Fruit fly (Drosophila melanogaster): ENCODE results near the gene CG4367.

The CG4367 gene

DNA sequence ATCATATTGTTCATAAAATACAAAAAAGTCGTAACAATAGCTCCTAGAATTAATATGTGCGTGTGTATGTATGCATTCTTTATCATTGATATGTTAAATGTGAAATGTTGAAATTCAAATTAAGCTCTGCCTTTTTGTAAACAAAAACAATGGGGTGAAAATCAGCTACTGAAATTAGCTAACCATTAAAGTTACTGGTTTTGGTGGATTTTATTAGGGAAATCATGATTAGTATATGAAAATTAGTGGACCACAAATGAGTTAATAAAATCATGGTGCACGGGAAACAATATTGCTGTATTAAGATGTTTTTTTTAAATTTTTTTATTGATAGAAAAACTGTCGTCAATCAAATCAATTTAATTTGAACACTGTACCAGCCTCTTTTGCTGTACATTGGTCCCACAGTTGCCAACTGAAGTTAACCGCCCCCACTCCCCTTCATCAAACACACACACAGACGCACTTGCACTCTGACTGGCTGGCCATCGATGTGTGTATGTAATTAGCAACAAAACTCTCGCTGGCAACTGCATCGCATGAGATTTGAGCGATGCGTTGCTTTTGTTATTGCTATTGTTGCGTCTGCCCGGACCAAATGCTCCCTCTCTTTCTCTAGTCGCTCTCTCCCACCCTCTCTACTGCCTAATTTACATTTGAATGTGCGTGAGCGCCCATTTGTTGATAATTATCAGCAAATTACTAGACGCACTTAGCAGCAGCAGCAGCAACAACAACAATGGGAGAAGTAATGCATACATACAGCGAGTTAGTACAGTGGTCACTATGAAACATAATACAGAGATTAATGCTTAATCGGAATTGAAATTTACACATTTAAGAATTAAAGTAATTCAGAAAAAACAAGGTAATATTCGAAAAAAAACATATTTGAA is 50.3 kb downstream of the CG4367 start (continued):
- TF ChIP-seq da (GFP tag; optimal IDR thresholded peaks at IDR 0.05) (no peak), mld (GFP tag; IDR thresholded peaks at IDR 0.05; ENCODE audit: partially characterized antibody) (no peak), CG11456 (GFP tag; IDR thresholded peaks at IDR 0.05) (no peak), CG34224 (GFP tag; IDR thresholded peaks at IDR 0.05; ENCODE audit: partially characterized antibody) (no peak), nau (GFP tag; optimal IDR thresholded peaks at IDR 0.05) (no peak), NFAT (GFP tag; IDR thresholded peaks at IDR 0.05) (no peak), Nf-YC (tag; optimal IDR thresholded peaks at IDR 0.05) (no peak), hb (GFP tag; IDR thresholded peaks at IDR 0.05; ENCODE audit: partially characterized antibody) (no peak), CG2678 (tag; optimal IDR thresholded peaks at IDR 0.05) (no peak), Nf-YA (GFP tag; IDR thresholded peaks at IDR 0.05) (no peak), Neu2 (GFP tag; optimal IDR thresholded peaks at IDR 0.05; ENCODE audit: borderline replicate concordance) (no peak), CG30403 (GFP tag; optimal IDR thresholded peaks at IDR 0.05) (peak; percentile 0), Atf6 (GFP tag; IDR thresholded peaks at IDR 0.05) (no peak), NC2β (GFP tag; optimal IDR thresholded peaks at IDR 0.05) (no peak), CG6654 (GFP tag; optimal IDR thresholded peaks at IDR 0.05) (no peak), Ptx1 (GFP tag; IDR thresholded peaks at IDR 0.05) (peak; percentile 39; the same call in 1 of the 2 replicates), CG10654 (GFP tag; optimal IDR thresholded peaks at IDR 0.05) (no peak), Oli (tag; optimal IDR thresholded peaks at IDR 0.05) (peak; percentile 0), sug (tag; optimal IDR thresholded peaks at IDR 0.05) (no peak), CG3407 (GFP tag; optimal IDR thresholded peaks at IDR 0.05) (no peak), CG31441 (GFP tag; IDR thresholded peaks at IDR 0.05) (no peak; the same call in 1 of the 2 replicates), Xrp1 (GFP tag; IDR thresholded peaks at IDR 0.05) (peak; percentile 26; the same call in 1 of the 2 replicates), CG13296 (GFP tag; optimal IDR thresholded peaks at IDR 0.05) (no peak), Sox102F (GFP tag; optimal IDR thresholded peaks at IDR 0.05) (peak; percentile 34), CG9727 (GFP tag; optimal IDR thresholded peaks at IDR 0.05) (peak; percentile 6), Ssrp (tag; optimal IDR thresholded peaks at IDR 0.05) (peak; percentile 36), fd102C (GFP tag; optimal IDR thresholded peaks at IDR 0.05) (no peak), CG7987 (GFP tag; optimal IDR thresholded peaks at IDR 0.05) (no peak), sob (GFP tag; IDR thresholded peaks at IDR 0.05) (no peak), Blimp-1 (GFP tag; optimal IDR thresholded peaks at IDR 0.05) (peak; percentile 33), fd96Cb (tag; optimal IDR thresholded peaks at IDR 0.05) (peak; percentile 5), MESR4 (GFP tag; optimal IDR thresholded peaks at IDR 0.05) (no peak), D (optimal IDR thresholded peaks at IDR 0.05) (no peak), D (GFP tag; optimal IDR thresholded peaks at IDR 0.05) (no peak), Meics (GFP tag; optimal IDR thresholded peaks at IDR 0.05) (no peak), ken (GFP tag; IDR thresholded peaks at IDR 0.05) (no peak), CG6813 (GFP tag; optimal IDR thresholded peaks at IDR 0.05) (no peak), Taf1 (GFP tag; IDR thresholded peaks at IDR 0.05) (no peak), mam (GFP tag; optimal IDR thresholded peaks at IDR 0.05) (no peak), CG18476 (GFP tag; optimal IDR thresholded peaks at IDR 0.05) (no peak), Atf-2 (GFP tag; optimal IDR thresholded peaks at IDR 0.05) (no peak), usp (GFP tag; optimal IDR thresholded peaks at IDR 0.05) (no peak), Hr51 (GFP tag; optimal IDR thresholded peaks at IDR 0.05) (no peak), lola (GFP tag; optimal IDR thresholded peaks at IDR 0.05) (no peak), fru (optimal IDR thresholded peaks at IDR 0.05) (no peak), CG10267 (tag; optimal IDR thresholded peaks at IDR 0.05) (no peak), CG1233 (GFP tag; optimal IDR thresholded peaks at IDR 0.05) (no peak), sna (GFP tag; IDR thresholded peaks at IDR 0.05; ENCODE audit: partially characterized antibody) (no peak; the same call in 1 of the 2 replicates)
